Worm (Caenorhabditis elegans) whole organism, L4/young adult: ENCODE measurements around the gene F40F8.3.

Experiments used
- W03F9.2 ChIP-seq: fragments of 150-350 bp; optimal IDR thresholded peaks from 2 replicates; lab custom pipeline; 2014; ENCODE audit warnings: missing biosample characterization, missing genetic modification characterization
- dao-5 ChIP-seq: sonication (generic microtip); optimal IDR thresholded peaks from 2 replicates; lab custom pipeline; 2016; ENCODE audit warnings: missing genotype, missing genetic modification characterization, moderate library complexity, missing compliant biosample characterization
- him-1 ChIP-seq: sonication (generic microtip); optimal IDR thresholded peaks from 2 replicates; lab custom pipeline; 2016; ENCODE audit warnings: missing genotype, missing genetic modification reagents, missing genetic modification characterization, missing compliant biosample characterization

ce11 chrII:11134828-11135227 lies 5.7 kb downstream of the F40F8.3 start, which contains the start of gene F40F8.5:
- TF ChIP-seq him-1 (tag; lab: Kevin White, UChicago) (no peak), dao-5 (tag; lab: Kevin White, UChicago) (no peak), W03F9.2 (tag; lab: Kevin White, UChicago) (no peak)
